Worm (Caenorhabditis elegans) whole organism, L4/young adult: ENCODE results near the gene F21C10.7.

ENCODE experiments used
- W03F9.2 ChIP-seq: fragments of 150-350 bp; optimal IDR thresholded peaks from 2 replicates; lab custom pipeline; 2014; ENCODE audit warnings: missing biosample characterization, missing genetic modification characterization
- dao-5 ChIP-seq: sonication (generic microtip); optimal IDR thresholded peaks from 2 replicates; lab custom pipeline; 2016; ENCODE audit warnings: missing genotype, missing genetic modification characterization, moderate library complexity, missing compliant biosample characterization

DNA sequence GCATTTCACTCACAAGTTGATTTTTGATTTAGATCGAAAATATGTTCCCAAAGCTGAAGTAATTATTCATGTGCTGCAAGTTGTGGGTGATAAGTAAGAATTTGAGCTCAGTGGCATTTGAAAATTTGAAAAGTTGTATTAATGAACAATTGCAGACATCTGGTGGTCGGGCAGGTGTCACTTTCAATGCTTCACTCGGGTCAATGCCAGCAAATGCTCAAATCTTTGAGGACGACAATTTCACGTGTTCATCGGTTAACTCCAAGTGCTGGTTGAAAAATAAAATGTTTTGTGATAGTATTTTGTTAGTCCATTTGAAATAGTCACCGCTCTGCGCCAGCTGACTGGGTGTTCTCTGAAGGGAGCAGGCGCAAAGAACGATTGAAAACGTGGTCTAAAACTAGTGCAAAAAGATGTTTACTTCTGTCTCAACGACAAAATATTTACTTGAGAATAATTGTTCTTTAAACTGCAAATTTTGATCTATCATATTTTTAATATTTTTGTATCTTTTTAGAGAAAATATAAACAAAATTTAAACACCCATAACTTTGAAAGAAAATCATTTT, 18.4 kb upstream of the F21C10.7 start:
- TF ChIP-seq dao-5 (tag; lab: Kevin White, UChicago) (no peak), W03F9.2 (tag; lab: Kevin White, UChicago) (no peak)
